Worm (Caenorhabditis elegans): Measurements from ENCODE around the gene srw-79.

ce11 chrII:2900248-2900647, 46.3 kb upstream of the srw-79 start, which contains the start of gene ubc-26:
- TF ChIP-seq sea-1 (GFP tag; conservative IDR thresholded peaks at IDR 0.05): no peak
- no peak for TF ChIP-seq ama-1 (optimal IDR thresholded peaks at IDR 0.05)
- TF ChIP-seq F13C5.2 (tag; optimal IDR thresholded peaks at IDR 0.05): no peak
- TF ChIP-seq flt-1 (GFP tag; IDR thresholded peaks at IDR 0.05): no peak
- TF ChIP-seq tbx-11 (GFP tag; IDR thresholded peaks at IDR 0.05): no peak
- no peak for TF ChIP-seq scrt-1 (GFP tag; IDR thresholded peaks at IDR 0.05)

All from whole organism, early embryonic.